Fruit fly (Drosophila melanogaster): Measurements from ENCODE around the gene CG4022.

Gene CG4022

DNA sequence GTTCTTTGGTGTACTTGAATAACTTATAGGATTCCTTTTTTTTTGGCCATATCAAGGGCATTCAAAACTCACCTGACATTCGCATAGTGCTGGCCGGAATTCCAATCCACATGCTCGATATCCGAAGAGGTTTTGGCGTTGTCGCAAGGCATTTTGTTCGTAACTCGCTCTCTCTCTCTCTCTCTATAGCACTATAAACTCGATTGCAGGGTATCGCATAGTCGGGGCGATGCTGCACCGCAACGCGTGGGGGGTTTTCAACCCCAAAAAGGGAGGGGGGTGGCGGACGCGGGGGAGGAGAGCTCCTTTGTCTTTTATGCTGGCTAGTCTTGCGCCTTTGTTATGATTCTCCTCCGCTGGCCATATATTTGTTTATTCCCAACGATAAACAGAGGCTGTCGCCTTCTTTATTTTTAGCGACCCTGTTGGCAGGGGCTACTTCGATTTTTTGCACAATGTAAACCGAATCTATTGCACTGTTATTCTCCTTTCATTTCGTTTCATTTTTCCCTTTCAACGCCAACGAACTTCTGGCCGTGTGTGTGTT is 12.1 kb downstream of the CG4022 start (continued):
- TF ChIP-seq H15 (GFP tag; IDR thresholded peaks at IDR 0.05) (0 out of 3 replicates have a peak, but pooled peaks have one; percentile 41), nmo (GFP tag; optimal IDR thresholded peaks at IDR 0.05) (no peak), CG2712 (tag; optimal IDR thresholded peaks at IDR 0.05) (peak; percentile 12), CHES-1-like (GFP tag; optimal IDR thresholded peaks at IDR 0.05) (no peak), CG1602 (GFP tag; optimal IDR thresholded peaks at IDR 0.05) (no peak), ttk (GFP tag; IDR thresholded peaks at IDR 0.05) (0 out of 2 replicates have a peak, but pooled peaks have one; percentile 22), CG3726 (GFP tag; IDR thresholded peaks at IDR 0.05) (no peak), trem (tag; optimal IDR thresholded peaks at IDR 0.05) (no peak), chn (GFP tag; optimal IDR thresholded peaks at IDR 0.05) (no peak), Atf6 (GFP tag; IDR thresholded peaks at IDR 0.05) (0 out of 2 replicates have a peak, but pooled peaks have one; percentile 21), CG13775 (GFP tag; optimal IDR thresholded peaks at IDR 0.05) (no peak), CG8388 (GFP tag; optimal IDR thresholded peaks at IDR 0.05) (no peak), Hey (tag; optimal IDR thresholded peaks at IDR 0.05) (no peak), CG7357 (GFP tag; IDR thresholded peaks at IDR 0.05) (peak; percentile 39; the same call in 1 of the 3 replicates), CG1024 (GFP tag; IDR thresholded peaks at IDR 0.05) (peak; percentile 23; the same call in 1 of the 2 replicates), CG18619 (GFP tag; optimal IDR thresholded peaks at IDR 0.05) (no peak), tap (tag; optimal IDR thresholded peaks at IDR 0.05) (no peak), HHEX (GFP tag; optimal IDR thresholded peaks at IDR 0.05) (peak; percentile 16), CG9797 (GFP tag; optimal IDR thresholded peaks at IDR 0.05) (no peak), p53 (GFP tag; optimal IDR thresholded peaks at IDR 0.05) (no peak), CG6765 (GFP tag; optimal IDR thresholded peaks at IDR 0.05) (no peak), grau (tag; optimal IDR thresholded peaks at IDR 0.05) (no peak), Dll (GFP tag; IDR thresholded peaks at IDR 0.05; ENCODE audit: partially characterized antibody) (no peak), CG17612 (GFP tag; IDR thresholded peaks at IDR 0.05) (no peak), prd (optimal IDR thresholded peaks at IDR 0.05) (no peak), prd (GFP tag; IDR thresholded peaks at IDR 0.05) (peak; percentile 31; the same call in 1 of the 3 replicates), gro (GFP tag; optimal IDR thresholded peaks at IDR 0.05) (no peak), wek (GFP tag; optimal IDR thresholded peaks at IDR 0.05) (no peak), kah (GFP tag; optimal IDR thresholded peaks at IDR 0.05) (no peak), fd102C (GFP tag; optimal IDR thresholded peaks at IDR 0.05) (no peak), CG8765 (GFP tag; IDR thresholded peaks at IDR 0.05) (no peak), CG2116 (GFP tag; optimal IDR thresholded peaks at IDR 0.05) (no peak), unc-4 (GFP tag; IDR thresholded peaks at IDR 0.05; ENCODE audit: partially characterized antibody) (no peak), usp (GFP tag; optimal IDR thresholded peaks at IDR 0.05) (no peak), Oli (tag; optimal IDR thresholded peaks at IDR 0.05) (no peak), CG1647 (GFP tag; optimal IDR thresholded peaks at IDR 0.05) (no peak), dan (GFP tag; IDR thresholded peaks at IDR 0.05) (no peak), seq (GFP tag; IDR thresholded peaks at IDR 0.05) (no peak), CG17802 (tag; optimal IDR thresholded peaks at IDR 0.05) (no peak), dmrt99B (tag; optimal IDR thresholded peaks at IDR 0.05) (peak; percentile 9), CG2129 (GFP tag; IDR thresholded peaks at IDR 0.05; ENCODE audit: partially characterized antibody) (no peak), jigr1 (GFP tag; IDR thresholded peaks at IDR 0.05) (no peak), CG31388 (GFP tag; optimal IDR thresholded peaks at IDR 0.05) (no peak), croc (GFP tag; conservative IDR thresholded peaks at IDR 0.05) (no peak), salm (tag; optimal IDR thresholded peaks at IDR 0.05) (no peak), hbn (GFP tag; IDR thresholded peaks at IDR 0.05; ENCODE audit: partially characterized antibody) (no peak), Dek (tag; optimal IDR thresholded peaks at IDR 0.05) (no peak), CG16863 (GFP tag; optimal IDR thresholded peaks at IDR 0.05) (no peak), tup (GFP tag; optimal IDR thresholded peaks at IDR 0.05) (no peak), sr (GFP tag; IDR thresholded peaks at IDR 0.05) (no peak), Vsx1 (GFP tag; optimal IDR thresholded peaks at IDR 0.05) (no peak)

Data from whole organism, embryonic.